Fruit fly (Drosophila melanogaster): ENCODE data around the gene CG11052.

The CG11052 gene

DNA sequence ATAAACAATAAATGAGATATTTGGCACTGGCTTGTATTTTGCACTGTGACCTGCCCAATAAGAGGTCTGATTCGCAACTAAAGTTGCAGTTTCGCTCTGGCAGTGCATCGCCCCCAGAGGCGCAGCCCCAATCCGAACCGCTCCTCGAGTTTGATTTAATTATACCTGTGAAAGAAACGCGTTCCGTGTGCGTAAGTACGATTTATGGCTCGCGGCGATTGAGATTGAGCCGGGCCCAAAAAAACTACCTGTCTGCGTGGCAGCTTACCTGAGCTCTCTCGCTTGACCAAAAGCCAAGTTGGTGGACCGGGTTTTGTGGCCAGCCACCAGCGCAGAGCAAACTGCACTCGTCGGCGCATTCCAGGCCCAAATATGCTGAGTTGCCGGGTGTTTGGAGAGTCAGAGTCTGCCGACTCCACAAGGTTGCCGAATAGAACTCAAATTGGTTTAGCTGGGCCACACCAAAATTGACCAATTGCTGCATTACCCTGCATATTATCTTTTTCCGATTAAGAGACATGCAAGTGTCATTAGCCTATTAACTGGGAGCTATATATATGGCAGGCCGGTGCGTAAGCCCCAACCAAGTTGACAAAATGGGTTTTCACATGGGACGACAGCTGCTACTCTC lies 30.6 kb downstream of the CG11052 start, which contains the start of the genes CD98hc and Os-C:
TSS of gene CD98hc (minus strand) at position 50 of the 631 bp plus-strand sequence.
TSS of gene Os-C (plus strand) at position 581 of the 631 bp plus-strand sequence.
- no peak for TF ChIP-seq CG6808 (GFP tag; optimal IDR thresholded peaks at IDR 0.05)
- TF ChIP-seq Hr38 (GFP tag; optimal IDR thresholded peaks at IDR 0.05): no peak
- 0 out of 3 replicates have a peak, but pooled peaks have one; percentile 20 for TF ChIP-seq CG8119 (GFP tag; IDR thresholded peaks at IDR 0.05)
- peak; percentile 6; the same call in 1 of the 2 replicates for TF ChIP-seq CG11294 (GFP tag; IDR thresholded peaks at IDR 0.05)
- TF ChIP-seq CG15336 (GFP tag; IDR thresholded peaks at IDR 0.05): peak; percentile 23; the same call in 1 of the 2 replicates
- TF ChIP-seq CG6854 (GFP tag; optimal IDR thresholded peaks at IDR 0.05): peak; percentile 82
- TF ChIP-seq dsx (GFP tag; optimal IDR thresholded peaks at IDR 0.05; ENCODE audit: poor library complexity, severe bottlenecking): peak; percentile 25
- TF ChIP-seq CG6792 (GFP tag; optimal IDR thresholded peaks at IDR 0.05): no peak
- TF ChIP-seq CG6163 (GFP tag; IDR thresholded peaks at IDR 0.05): 0 out of 3 replicates have a peak, but pooled peaks have one; percentile 16

- TF ChIP-seq Hr4 (GFP tag; optimal IDR thresholded peaks at IDR 0.05) (no peak), fd59A (GFP tag; optimal IDR thresholded peaks at IDR 0.05) (no peak), esn (GFP tag; optimal IDR thresholded peaks at IDR 0.05) (peak; percentile 24), CG10669 (GFP tag; optimal IDR thresholded peaks at IDR 0.05) (no peak), Ets21C (GFP tag; optimal IDR thresholded peaks at IDR 0.05) (no peak), CG8632 (GFP tag; optimal IDR thresholded peaks at IDR 0.05) (no peak), CG4318 (GFP tag; optimal IDR thresholded peaks at IDR 0.05) (no peak), acj6 (GFP tag; optimal IDR thresholded peaks at IDR 0.05) (no peak), net (GFP tag; optimal IDR thresholded peaks at IDR 0.05) (no peak), fkh (GFP tag; optimal IDR thresholded peaks at IDR 0.05) (no peak), Eip93F (GFP tag; optimal IDR thresholded peaks at IDR 0.05) (no peak), vri (GFP tag; optimal IDR thresholded peaks at IDR 0.05) (peak; percentile 88), CG9139 (GFP tag; optimal IDR thresholded peaks at IDR 0.05) (no peak), Hr39 (GFP tag; optimal IDR thresholded peaks at IDR 0.05) (no peak), CG34406 (GFP tag; optimal IDR thresholded peaks at IDR 0.05) (no peak), Eip78C (GFP tag) (peak; percentile 36), Gug (GFP tag; IDR thresholded peaks at IDR 0.05) (no peak), Ets96B (tag; optimal IDR thresholded peaks at IDR 0.05) (no peak), OdsH (GFP tag; optimal IDR thresholded peaks at IDR 0.05) (no peak), Sox15 (GFP tag; optimal IDR thresholded peaks at IDR 0.05) (no peak), CG11294 (GFP tag; IDR thresholded peaks at IDR 0.05) (no peak), CG8119 (GFP tag; IDR thresholded peaks at IDR 0.05) (no peak), Lpt (GFP tag; optimal IDR thresholded peaks at IDR 0.05) (no peak), CG6276 (GFP tag; optimal IDR thresholded peaks at IDR 0.05) (peak; percentile 0), dsx (GFP tag; optimal IDR thresholded peaks at IDR 0.05; ENCODE audit: poor library complexity, severe bottlenecking) (peak; percentile 71), CG6792 (GFP tag; optimal IDR thresholded peaks at IDR 0.05) (no peak), CG6854 (GFP tag; optimal IDR thresholded peaks at IDR 0.05) (no peak), CG15336 (GFP tag; IDR thresholded peaks at IDR 0.05) (no peak), salr (GFP tag; optimal IDR thresholded peaks at IDR 0.05) (no peak), fd85E (GFP tag; optimal IDR thresholded peaks at IDR 0.05) (no peak), topi (GFP tag; optimal IDR thresholded peaks at IDR 0.05) (no peak), cyc (GFP tag; optimal IDR thresholded peaks at IDR 0.05) (no peak), CG3919 (GFP tag; optimal IDR thresholded peaks at IDR 0.05) (no peak), pdm3 (GFP tag; optimal IDR thresholded peaks at IDR 0.05) (no peak), CG6163 (GFP tag; IDR thresholded peaks at IDR 0.05) (no peak), Blimp-1 (GFP tag; optimal IDR thresholded peaks at IDR 0.05) (no peak), Eip75B (GFP tag; optimal IDR thresholded peaks at IDR 0.05) (no peak), Met (GFP tag; optimal IDR thresholded peaks at IDR 0.05) (no peak), Sox102F (GFP tag; optimal IDR thresholded peaks at IDR 0.05) (peak; percentile 4), svp (GFP tag) (peak; percentile 83), CG10631 (GFP tag; optimal IDR thresholded peaks at IDR 0.05) (no peak), ss (GFP tag; optimal IDR thresholded peaks at IDR 0.05) (no peak), dac (GFP tag; optimal IDR thresholded peaks at IDR 0.05) (no peak)
Observed at dm6 chr3R:7977011-7977925, 31.8 kb downstream of the CG11052 start.

Measured in whole organism, prepupa.